Worm (Caenorhabditis elegans): Measurements from ENCODE around the gene zig-2.

The zig-2 gene

DNA sequence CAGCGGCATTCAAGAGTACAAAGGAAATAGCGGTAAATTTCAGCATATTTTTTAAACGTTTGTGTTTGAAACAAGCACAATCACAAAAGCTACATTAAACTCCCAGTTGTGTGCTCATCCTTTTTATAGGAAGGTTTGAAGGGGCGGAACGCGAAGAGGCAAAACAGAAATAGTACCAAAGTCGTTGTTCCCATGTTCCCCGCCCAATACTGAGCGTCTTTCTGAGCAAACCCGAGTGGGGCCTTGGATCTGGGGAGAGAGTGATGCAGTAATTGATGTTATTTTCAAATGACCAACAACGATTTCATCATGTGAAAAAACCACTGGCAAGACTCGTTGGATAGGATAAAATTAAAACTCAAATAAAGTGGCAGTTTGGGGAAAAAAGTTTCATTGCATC lies at the start of gene zig-2:
TSS of gene zig-2 (minus strand) at position 101 of the 400 bp plus-strand sequence.
- TF ChIP-seq sea-1 (GFP tag; conservative IDR thresholded peaks at IDR 0.05) (no peak), F13C5.2 (tag; optimal IDR thresholded peaks at IDR 0.05) (no peak)

DNA sequence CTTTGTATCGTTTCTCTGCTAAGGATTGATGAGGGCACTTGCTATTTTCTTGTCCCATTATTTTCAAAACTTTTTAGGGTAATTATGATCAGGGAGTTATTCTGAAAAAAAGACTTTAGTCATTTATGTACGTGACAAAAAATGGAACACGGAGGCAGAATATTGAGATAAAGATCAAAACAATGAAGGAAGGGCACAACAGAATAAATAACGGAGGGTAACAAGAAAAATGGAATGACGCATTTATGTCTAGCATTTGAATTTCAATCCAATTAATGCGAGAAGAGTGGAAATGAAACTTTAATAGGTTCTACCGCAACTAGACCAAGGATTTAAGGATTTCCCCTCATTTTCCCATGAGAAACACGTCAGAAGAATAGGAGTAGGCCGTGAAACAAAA lies 37.1 kb upstream of the zig-2 start, which contains the start of gene glb-13:
TSS of gene glb-13 (minus strand) at position 101 of the 400 bp plus-strand sequence.
- TF ChIP-seq hmbx-1 (tag; optimal IDR thresholded peaks at IDR 0.05) (no peak), ceh-36 (tag; optimal IDR thresholded peaks at IDR 0.05) (no peak)

DNA sequence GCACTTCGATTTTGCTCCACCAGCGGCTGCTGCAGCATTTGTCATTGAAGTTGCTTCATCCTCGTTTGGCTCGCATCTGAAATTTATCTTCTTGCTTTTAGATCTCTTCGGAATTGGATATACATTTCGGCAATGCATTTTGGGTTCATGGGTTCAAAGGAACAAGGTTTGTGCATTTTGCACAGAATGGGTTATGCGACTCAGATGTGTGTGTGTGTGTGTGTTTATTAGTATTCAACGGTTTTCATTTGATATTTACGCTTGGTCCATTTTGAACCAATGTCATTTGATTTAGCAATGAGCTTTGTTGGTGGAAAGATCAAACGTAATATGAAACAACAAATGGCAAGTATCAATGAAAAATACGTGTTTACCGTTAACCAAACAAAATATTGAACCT lies 34.5 kb upstream of the zig-2 start:
- TF ChIP-seq aly-1 (tag; optimal IDR thresholded peaks at IDR 0.05): no peak
- no peak for TF ChIP-seq pes-1 (GFP tag; IDR thresholded peaks at IDR 0.05)
- TF ChIP-seq ceh-13 (GFP tag; optimal IDR thresholded peaks at IDR 0.05): no peak
- TF ChIP-seq hmbx-1 (tag; optimal IDR thresholded peaks at IDR 0.05): no peak
- no peak for TF ChIP-seq tbx-11 (GFP tag; IDR thresholded peaks at IDR 0.05)
- no peak for TF ChIP-seq ceh-36 (tag; optimal IDR thresholded peaks at IDR 0.05)
- no peak for TF ChIP-seq sea-1 (GFP tag; conservative IDR thresholded peaks at IDR 0.05)
- no peak for TF ChIP-seq tra-4 (tag; optimal IDR thresholded peaks at IDR 0.05)
- TF ChIP-seq ets-7 (tag; optimal IDR thresholded peaks at IDR 0.05): no peak
- no peak for TF ChIP-seq hnd-1 (tag; optimal IDR thresholded peaks at IDR 0.05)

DNA sequence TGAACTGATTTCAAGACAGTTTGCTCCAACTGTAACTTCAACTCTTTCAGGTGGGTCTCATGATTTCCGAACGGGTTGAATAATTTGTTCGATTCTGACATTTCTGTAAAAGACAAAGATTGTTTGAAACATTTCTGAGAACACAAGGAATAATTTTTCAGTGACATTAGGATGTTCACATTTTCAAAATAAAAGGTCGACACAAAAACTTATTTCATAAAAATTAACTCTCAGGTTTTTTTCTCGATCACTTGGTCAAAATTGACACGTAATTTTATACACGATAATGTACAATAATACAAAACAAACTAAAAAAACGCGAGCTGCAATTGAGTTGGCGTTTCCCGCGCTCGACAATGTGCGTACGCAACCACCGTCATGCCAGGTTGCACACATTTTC lies 30.1 kb upstream of the zig-2 start, which contains the start of gene rif-1.2:
TSS of gene rif-1.2 (minus strand) at position 101 of the 400 bp plus-strand sequence.
- TF ChIP-seq F13C5.2 (tag; optimal IDR thresholded peaks at IDR 0.05) (no peak), flt-1 (GFP tag; IDR thresholded peaks at IDR 0.05) (no peak), tbx-37 (GFP tag; conservative IDR thresholded peaks at IDR 0.05) (no peak), tra-4 (tag; optimal IDR thresholded peaks at IDR 0.05) (no peak), ceh-36 (tag; optimal IDR thresholded peaks at IDR 0.05) (no peak), pes-1 (GFP tag; IDR thresholded peaks at IDR 0.05) (no peak), ama-1 (optimal IDR thresholded peaks at IDR 0.05) (no peak)

DNA sequence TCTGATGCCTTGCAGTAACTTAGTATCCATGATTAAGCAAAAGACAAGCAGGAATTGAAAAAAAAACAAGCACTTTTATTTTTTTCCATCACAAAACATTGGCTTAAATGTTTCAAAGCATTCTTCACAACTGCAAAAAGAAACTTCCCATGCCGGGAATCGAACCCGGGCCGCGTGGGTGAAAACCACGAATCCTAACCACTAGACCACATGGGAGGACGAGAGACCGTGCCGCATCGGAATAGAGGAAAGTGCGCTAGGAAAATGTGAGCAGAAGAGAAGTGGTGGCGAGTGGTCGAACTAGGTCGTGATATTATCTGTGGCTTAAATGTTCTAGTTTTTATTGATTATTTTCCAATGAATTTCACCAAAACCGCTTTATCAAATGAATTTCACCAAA lies 26.3 kb upstream of the zig-2 start:
- TF ChIP-seq scrt-1 (GFP tag; IDR thresholded peaks at IDR 0.05): peak; percentile 80
- peak; percentile 26 for TF ChIP-seq ets-7 (tag; optimal IDR thresholded peaks at IDR 0.05)
- TF ChIP-seq tbx-11 (GFP tag; IDR thresholded peaks at IDR 0.05): peak; percentile 82
- TF ChIP-seq hmbx-1 (tag; optimal IDR thresholded peaks at IDR 0.05): peak; percentile 39
- TF ChIP-seq B0310.2 (tag; optimal IDR thresholded peaks at IDR 0.05): peak; percentile 39
- TF ChIP-seq F13C5.2 (tag; optimal IDR thresholded peaks at IDR 0.05): peak; percentile 84
- peak; percentile 55 for TF ChIP-seq ceh-13 (GFP tag; optimal IDR thresholded peaks at IDR 0.05)
- TF ChIP-seq hmg-4 (GFP tag; optimal IDR thresholded peaks at IDR 0.05): peak; percentile 66
- TF ChIP-seq sea-1 (GFP tag; conservative IDR thresholded peaks at IDR 0.05): peak; percentile 71; the same call in 1 of the 2 replicates
- peak; percentile 60; the same call in 1 of the 2 replicates for TF ChIP-seq tbx-37 (GFP tag; conservative IDR thresholded peaks at IDR 0.05)
- peak; percentile 84 for TF ChIP-seq flt-1 (GFP tag; IDR thresholded peaks at IDR 0.05)
- TF ChIP-seq ama-1 (optimal IDR thresholded peaks at IDR 0.05): no peak
- TF ChIP-seq pes-1 (GFP tag; IDR thresholded peaks at IDR 0.05): no peak; the same call in none of the 2 replicates
- peak; percentile 59 for TF ChIP-seq aly-1 (tag; optimal IDR thresholded peaks at IDR 0.05)
- no peak for TF ChIP-seq tra-4 (tag; optimal IDR thresholded peaks at IDR 0.05)
- TF ChIP-seq hnd-1 (tag; optimal IDR thresholded peaks at IDR 0.05): peak; percentile 47
- TF ChIP-seq ceh-36 (tag; optimal IDR thresholded peaks at IDR 0.05): peak; percentile 60

DNA sequence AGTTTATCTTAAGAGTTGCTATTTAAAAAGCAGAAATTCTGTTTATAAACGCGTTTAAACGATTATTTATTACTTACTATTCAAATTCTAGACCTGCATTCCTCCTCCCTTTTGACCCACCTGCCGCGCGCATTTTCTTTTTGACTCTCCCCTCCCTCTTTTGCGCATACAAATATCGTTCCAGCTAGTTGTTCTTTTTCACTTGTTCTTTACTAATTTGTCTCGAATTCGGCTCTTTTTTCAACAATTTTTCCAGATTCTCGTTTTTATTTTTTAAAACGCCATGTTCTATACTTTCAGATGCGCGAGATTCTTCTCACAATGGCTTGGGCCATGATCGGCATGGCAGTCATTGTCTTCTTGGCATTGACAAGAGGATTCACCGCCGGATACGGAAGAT lies 24.1 kb upstream of the zig-2 start, which contains the start of gene F19H6.4:
TSS of gene F19H6.4 (plus strand) at position 301 of the 400 bp plus-strand sequence.
- TF ChIP-seq hnd-1 (tag; optimal IDR thresholded peaks at IDR 0.05): no peak
- no peak for TF ChIP-seq aly-1 (tag; optimal IDR thresholded peaks at IDR 0.05)
- no peak for TF ChIP-seq tbx-11 (GFP tag; IDR thresholded peaks at IDR 0.05)
- no peak for TF ChIP-seq hmbx-1 (tag; optimal IDR thresholded peaks at IDR 0.05)
- no peak for TF ChIP-seq tbx-37 (GFP tag; conservative IDR thresholded peaks at IDR 0.05)

DNA sequence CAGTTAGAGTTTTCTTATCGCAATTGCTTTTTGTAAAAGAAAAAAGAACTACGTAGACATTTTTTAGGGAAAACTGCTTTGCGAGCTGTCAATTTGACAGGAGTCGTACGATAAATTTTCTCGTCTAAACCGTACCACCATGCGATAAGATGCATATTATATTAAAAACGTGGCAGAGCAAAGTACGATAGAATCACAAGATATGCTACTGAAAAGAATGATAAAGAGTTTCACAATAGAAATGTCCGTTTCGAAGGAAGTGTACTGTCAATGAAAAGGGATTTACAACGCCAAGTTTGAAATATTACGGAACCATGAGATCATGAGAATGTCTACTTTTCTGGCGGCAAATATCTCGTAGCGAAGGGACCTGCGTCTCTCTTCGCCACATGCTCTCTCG lies 23.6 kb upstream of the zig-2 start, which contains the start of gene F19H6.5:
TSS of gene F19H6.5 (minus strand) at position 101 of the 400 bp plus-strand sequence.
- TF ChIP-seq sea-1 (GFP tag; conservative IDR thresholded peaks at IDR 0.05) (no peak), hnd-1 (tag; optimal IDR thresholded peaks at IDR 0.05) (no peak)

DNA sequence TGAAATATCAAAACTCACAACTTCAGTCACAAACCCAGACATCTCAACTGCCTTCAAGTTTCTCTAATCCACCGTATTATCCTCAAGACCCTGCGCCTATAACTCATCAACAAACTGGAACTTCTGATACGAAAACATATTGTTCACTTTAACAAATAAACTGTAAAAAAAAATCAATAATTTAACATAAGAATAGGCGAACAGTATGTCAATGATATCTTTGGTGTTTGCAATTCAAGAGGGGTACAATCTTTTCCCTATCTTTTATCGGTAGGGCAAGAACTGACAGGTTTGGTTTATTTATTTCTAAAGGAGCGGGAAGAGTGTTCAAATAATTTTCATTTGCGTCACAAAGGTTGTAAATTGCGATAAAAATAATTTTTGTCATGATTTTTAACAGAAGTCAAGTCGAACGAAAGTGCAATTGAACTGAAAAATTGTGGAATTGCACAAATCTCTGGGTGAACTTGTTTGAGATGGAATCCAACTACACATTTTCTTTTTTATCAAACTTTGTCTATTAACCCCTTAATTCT lies 21.8 kb upstream of the zig-2 start:
- TF ChIP-seq F13C5.2 (tag; optimal IDR thresholded peaks at IDR 0.05) (peak; percentile 49), aly-1 (tag; optimal IDR thresholded peaks at IDR 0.05) (no peak)

DNA sequence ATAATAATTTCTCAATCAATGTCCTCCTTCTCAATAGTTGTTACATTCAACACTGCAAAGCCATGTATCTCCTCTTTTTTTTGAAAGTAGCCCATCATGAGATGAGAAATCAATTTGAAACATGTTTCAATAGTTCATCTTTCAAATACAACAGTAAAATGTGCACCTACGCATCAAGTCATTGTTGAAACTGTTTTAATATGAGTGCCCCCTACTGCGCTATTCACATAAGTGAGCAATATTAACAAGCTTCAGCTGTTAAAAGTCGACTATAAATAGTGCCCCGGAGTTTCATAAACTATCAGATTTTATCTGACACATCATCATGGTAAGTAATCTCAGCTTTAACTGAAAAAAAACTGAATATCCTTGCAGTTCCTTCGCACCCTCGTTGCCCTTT lies 19.2 kb upstream of the zig-2 start, which contains the start of the genes nspc-15 and F19H6.6:
TSS of gene nspc-15 (plus strand) at position 301 of the 400 bp plus-strand sequence.
TSS of gene F19H6.6 (plus strand) at position 384 of the 400 bp plus-strand sequence.
- TF ChIP-seq tra-4 (tag; optimal IDR thresholded peaks at IDR 0.05): no peak
- no peak for TF ChIP-seq hmbx-1 (tag; optimal IDR thresholded peaks at IDR 0.05)
- TF ChIP-seq ets-7 (tag; optimal IDR thresholded peaks at IDR 0.05): no peak
- TF ChIP-seq tbx-11 (GFP tag; IDR thresholded peaks at IDR 0.05): no peak
- no peak for TF ChIP-seq flt-1 (GFP tag; IDR thresholded peaks at IDR 0.05)
- no peak for TF ChIP-seq scrt-1 (GFP tag; IDR thresholded peaks at IDR 0.05)
- no peak for TF ChIP-seq sea-1 (GFP tag; conservative IDR thresholded peaks at IDR 0.05)
- TF ChIP-seq hmg-4 (GFP tag; optimal IDR thresholded peaks at IDR 0.05): no peak
- TF ChIP-seq pes-1 (GFP tag; IDR thresholded peaks at IDR 0.05): no peak
- TF ChIP-seq ceh-36 (tag; optimal IDR thresholded peaks at IDR 0.05): no peak
- no peak for TF ChIP-seq hnd-1 (tag; optimal IDR thresholded peaks at IDR 0.05)
- TF ChIP-seq F13C5.2 (tag; optimal IDR thresholded peaks at IDR 0.05): no peak
- TF ChIP-seq ceh-13 (GFP tag; optimal IDR thresholded peaks at IDR 0.05): no peak
- TF ChIP-seq B0310.2 (tag; optimal IDR thresholded peaks at IDR 0.05): no peak
- TF ChIP-seq ama-1 (optimal IDR thresholded peaks at IDR 0.05): no peak
- no peak for TF ChIP-seq tbx-37 (GFP tag; conservative IDR thresholded peaks at IDR 0.05)

All from whole organism, early embryonic.